Worm (Caenorhabditis elegans): ENCODE data around the gene trmt-10C.2.

The trmt-10C.2 gene

DNA sequence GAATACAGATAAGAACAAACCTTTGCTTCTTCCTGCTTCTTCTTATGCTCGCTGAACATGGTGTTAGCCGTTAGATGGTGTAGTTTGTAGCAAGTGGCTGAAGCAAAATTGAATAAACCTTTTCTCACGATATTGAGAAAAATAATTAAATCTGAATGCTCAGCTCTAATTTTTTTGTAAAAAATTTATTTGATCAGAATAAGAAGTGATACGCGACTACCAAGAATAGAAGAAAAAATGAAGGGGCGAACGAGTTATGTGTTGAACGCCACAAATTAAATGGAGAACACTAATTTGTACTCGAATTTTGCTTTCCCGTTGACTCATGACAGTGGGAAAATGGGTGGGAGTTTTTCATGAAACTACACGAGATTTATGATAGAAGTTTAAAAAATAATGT is 2.9 kb upstream of the trmt-10C.2 start, which contains the start of gene C56G2.9:
Gene C56G2.9, minus strand, starts transcription at position 101 of the 400 bp plus-strand sequence.
- no peak for TF ChIP-seq R02D3.7 (tag; optimal IDR thresholded peaks at IDR 0.05)
- no peak for TF ChIP-seq zip-2 (tag; optimal IDR thresholded peaks at IDR 0.05)
- TF ChIP-seq mep-1 (tag; optimal IDR thresholded peaks at IDR 0.05) = no peak
- TF ChIP-seq egl-27 (tag; optimal IDR thresholded peaks at IDR 0.05) = no peak
- TF ChIP-seq Y48G9A.11 (GFP tag; IDR thresholded peaks at IDR 0.05) = no peak
- no peak for TF ChIP-seq lir-3 (tag; optimal IDR thresholded peaks at IDR 0.05)
- TF ChIP-seq Y75B8A.6 (GFP tag; IDR thresholded peaks at IDR 0.05) = no peak
- no peak for TF ChIP-seq aha-1 (tag)
- TF ChIP-seq rbr-2 (tag; optimal IDR thresholded peaks at IDR 0.05) = no peak
- no peak for TF ChIP-seq F37D6.2 (tag; optimal IDR thresholded peaks at IDR 0.05)
- no peak for TF ChIP-seq saeg-2 (GFP tag; IDR thresholded peaks at IDR 0.05)
- TF ChIP-seq skn-1 (tag; optimal IDR thresholded peaks at IDR 0.05) = no peak
- no peak for TF ChIP-seq nhr-77 (tag; optimal IDR thresholded peaks at IDR 0.05)
- no peak for TF ChIP-seq pqm-1 (tag; optimal IDR thresholded peaks at IDR 0.05)
- no peak for TF ChIP-seq unc-39 (tag; optimal IDR thresholded peaks at IDR 0.05)
- no peak for TF ChIP-seq nhr-48 (tag; optimal IDR thresholded peaks at IDR 0.05)
- no peak for TF ChIP-seq F49E8.2 (tag; optimal IDR thresholded peaks at IDR 0.05; ENCODE audit: borderline replicate concordance)
- no peak for TF ChIP-seq zfp-3 (GFP tag; conservative IDR thresholded peaks at IDR 0.05)

DNA sequence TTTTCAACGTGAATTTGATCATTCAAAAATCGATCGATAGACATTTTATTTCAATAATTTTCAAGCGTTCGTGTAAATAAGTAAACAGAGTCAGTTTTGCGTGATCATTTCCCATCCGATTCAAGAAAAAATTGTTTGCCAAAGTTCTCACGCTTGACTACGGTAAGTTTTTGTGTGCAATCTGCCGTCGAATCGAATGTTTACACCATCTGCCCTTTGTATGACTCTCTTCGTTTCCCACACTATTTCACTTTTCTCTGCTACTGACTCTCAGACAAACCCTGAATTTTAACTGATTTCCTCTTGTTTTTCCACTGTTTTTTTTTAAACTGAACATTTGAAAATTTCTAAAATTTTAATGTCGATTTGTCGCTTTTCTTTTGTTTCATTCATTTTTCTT is 1.3 kb upstream of the trmt-10C.2 start:
- TF ChIP-seq pha-4 (GFP tag; IDR thresholded peaks at IDR 0.05) (peak; percentile 65; the same call in 1 of the 2 replicates), pha-4 (tag; optimal IDR thresholded peaks at IDR 0.05) (peak; percentile 8), T26A8.4 (GFP tag; IDR thresholded peaks at IDR 0.05) (peak; percentile 66), mep-1 (tag; optimal IDR thresholded peaks at IDR 0.05) (peak; percentile 87), lim-7 (GFP tag; IDR thresholded peaks at IDR 0.05) (0 out of 2 replicates have a peak, but pooled peaks have one; percentile 51), egl-43 (GFP tag; IDR thresholded peaks at IDR 0.05) (peak; percentile 45; the same call in 1 of the 2 replicates), nhr-11 (tag; optimal IDR thresholded peaks at IDR 0.05) (peak; percentile 78), lin-39 (tag; optimal IDR thresholded peaks at IDR 0.05) (no peak), dmd-6 (GFP tag; IDR thresholded peaks at IDR 0.05) (peak; percentile 69), Y75B8A.6 (GFP tag; IDR thresholded peaks at IDR 0.05) (no peak), F49E8.2 (tag; optimal IDR thresholded peaks at IDR 0.05; ENCODE audit: borderline replicate concordance) (peak; percentile 61), F37D6.2 (tag; optimal IDR thresholded peaks at IDR 0.05) (peak; percentile 38), tag-97 (GFP tag; IDR thresholded peaks at IDR 0.05) (no peak), ceh-20 (GFP tag; IDR thresholded peaks at IDR 0.05) (0 out of 2 replicates have a peak, but pooled peaks have one; percentile 33), mes-2 (tag; optimal IDR thresholded peaks at IDR 0.05; ENCODE audit: poor library complexity, severe bottlenecking) (peak; percentile 87), daf-16 (GFP tag; optimal IDR thresholded peaks at IDR 0.05) (peak in 1 of 2 experiments; percentile 66), daf-16 (tag; optimal IDR thresholded peaks at IDR 0.05) (peak; percentile 64), hlh-30 (tag; optimal IDR thresholded peaks at IDR 0.05; ENCODE audit: insufficient read depth) (peak; percentile 71), unc-130 (GFP tag; optimal IDR thresholded peaks at IDR 0.05) (peak; percentile 34), php-3 (GFP tag; IDR thresholded peaks at IDR 0.05) (no peak), nhr-77 (tag; optimal IDR thresholded peaks at IDR 0.05) (peak; percentile 60), ztf-7 (tag; optimal IDR thresholded peaks at IDR 0.05) (peak; percentile 37), nhr-28 (tag; optimal IDR thresholded peaks at IDR 0.05) (peak; percentile 50), arid-1 (GFP tag; conservative IDR thresholded peaks at IDR 0.05) (0 out of 2 replicates have a peak, but pooled peaks have one; percentile 39), D1046.2 (GFP tag; IDR thresholded peaks at IDR 0.05) (no peak), gei-8 (GFP tag; optimal IDR thresholded peaks at IDR 0.05) (no peak), ceh-62 (tag; optimal IDR thresholded peaks at IDR 0.05) (no peak), unc-62 (GFP tag; optimal IDR thresholded peaks at IDR 0.05 in 1 of 2) (peak in 1 of 2 experiments; percentile 38), unc-62 (tag; optimal IDR thresholded peaks at IDR 0.05) (no peak), set-16 (GFP tag; IDR thresholded peaks at IDR 0.05) (no peak), ctbp-1 (GFP tag; IDR thresholded peaks at IDR 0.05) (no peak), nhr-6 (tag; optimal IDR thresholded peaks at IDR 0.05) (peak; percentile 45), duxl-1 (tag; optimal IDR thresholded peaks at IDR 0.05; ENCODE audit: poor library complexity) (no peak), fkh-10 (GFP tag; optimal IDR thresholded peaks at IDR 0.05) (peak; percentile 44), mxl-3 (GFP tag; optimal IDR thresholded peaks at IDR 0.05) (peak; percentile 56), Y5F2A.4 (GFP tag; optimal IDR thresholded peaks at IDR 0.05) (no peak), cey-2 (tag; optimal IDR thresholded peaks at IDR 0.05; ENCODE audit: borderline replicate concordance, insufficient read depth) (no peak), lin-29 (GFP tag; IDR thresholded peaks at IDR 0.05) (no peak)

Measured in whole organism, L4 larva.